Fruit fly (Drosophila melanogaster): ENCODE data around the gene Cyp318a1.

dm6 chrX:12043398-12043797, 11.0 kb downstream of the Cyp318a1 start, which contains the start of gene Ten-a:
- no peak for TF ChIP-seq CG33017 (tag; optimal IDR thresholded peaks at IDR 0.05)
- TF ChIP-seq CG7045 (GFP tag; optimal IDR thresholded peaks at IDR 0.05) = no peak
- no peak for TF ChIP-seq CG14711 (tag; optimal IDR thresholded peaks at IDR 0.05)
- TF ChIP-seq Crg-1 (GFP tag; optimal IDR thresholded peaks at IDR 0.05) = no peak
- TF ChIP-seq bab1 (GFP tag; optimal IDR thresholded peaks at IDR 0.05) = no peak
- TF ChIP-seq Clk (GFP tag; optimal IDR thresholded peaks at IDR 0.05) = no peak
- no peak for TF ChIP-seq CG7101 (tag; optimal IDR thresholded peaks at IDR 0.05)
- TF ChIP-seq Hr96 (GFP tag; optimal IDR thresholded peaks at IDR 0.05) = no peak
- TF ChIP-seq cic (GFP tag; optimal IDR thresholded peaks at IDR 0.05) = no peak
- no peak for TF ChIP-seq CG5204 (GFP tag; optimal IDR thresholded peaks at IDR 0.05)
- TF ChIP-seq CG1620 (GFP tag; optimal IDR thresholded peaks at IDR 0.05) = no peak
- TF ChIP-seq kay (GFP tag; ENCODE audit: borderline replicate concordance) = no peak
